Worm (Caenorhabditis elegans) whole organism, late embryonic: ENCODE data around the gene T26E4.18.
"Not testable (repeated sequence)": the region's sequence is repeated elsewhere in the genome, so short reads cannot be mapped to it uniquely, and the experiment has no call there.

Experiments used
- ceh-22 ChIP-seq: sonication (generic microtip); optimal IDR thresholded peaks from 2 replicates; lab custom pipeline; 2017; ENCODE audit warnings: missing biosample characterization, missing genetic modification characterization
- che-1 ChIP-seq: sonication (generic microtip); optimal IDR thresholded peaks from 2 replicates; lab custom pipeline; 2016; ENCODE audit warnings: mild to moderate bottlenecking, missing genetic modification characterization, missing compliant biosample characterization
- dve-1 ChIP-seq: sonication (generic microtip); optimal IDR thresholded peaks from 2 replicates; lab custom pipeline; 2017; ENCODE audit warnings: antibody characterized with exemption, mild to moderate bottlenecking, missing genetic modification characterization, missing compliant biosample characterization
- gmeb-2 ChIP-seq: sonication (generic microtip); optimal IDR thresholded peaks from 2 replicates; lab custom pipeline; 2016; ENCODE audit warnings: missing genetic modification characterization, inconsistent platforms, missing compliant biosample characterization
- madf-2 ChIP-seq: sonication (generic microtip); optimal IDR thresholded peaks from 2 replicates; lab custom pipeline; 2017; ENCODE audit warnings: missing genetic modification characterization, missing compliant biosample characterization
- pag-3 ChIP-seq: sonication (generic microtip); optimal IDR thresholded peaks from 2 replicates; lab custom pipeline; 2016; ENCODE audit warnings: missing compliant biosample characterization, missing genetic modification characterization, borderline replicate concordance
- rnt-1 ChIP-seq: sonication (generic microtip); optimal IDR thresholded peaks from 2 replicates; lab custom pipeline; 2016; ENCODE audit warnings: missing genetic modification characterization, missing compliant biosample characterization
- unc-55 ChIP-seq: sonication (generic microtip); optimal IDR thresholded peaks from 2 replicates; lab custom pipeline; 2017; ENCODE audit warnings: missing biosample characterization, missing genetic modification reagents, missing genetic modification characterization

DNA sequence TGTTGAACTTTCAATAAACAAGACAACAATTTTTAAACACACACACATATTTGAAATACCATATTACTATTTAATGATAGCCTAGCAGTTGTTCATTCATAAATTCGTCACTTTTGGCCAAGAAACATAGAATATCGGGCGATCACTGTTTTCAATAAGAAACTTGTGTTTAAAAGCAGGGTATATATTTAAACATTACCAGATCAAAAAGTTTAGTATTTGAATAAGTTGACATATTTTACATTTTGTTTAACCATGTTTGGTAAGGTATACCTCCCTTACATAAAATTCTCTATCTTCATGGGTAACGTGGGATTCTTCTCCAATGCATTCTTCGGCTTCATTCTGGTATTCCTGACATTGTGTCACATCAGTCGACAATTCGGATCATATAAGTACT lies 48.9 kb downstream of the T26E4.18 start, which contains the start of gene str-8:
- TF ChIP-seq madf-2; rnt-1 (tag; lab: Kevin White, UChicago); pag-3 (tag; lab: Kevin White, UChicago); che-1; ceh-22 (tag; lab: Kevin White, UChicago); dve-1 (tag; lab: Kevin White, UChicago); unc-55 (GFP tag; lab: Kevin White, UChicago); gmeb-2: not testable (repeated sequence)
